Worm (Caenorhabditis elegans): ENCODE results near the gene C32D5.7.

Gene C32D5.7

ce11 chrII:6379038-6379563 is 39.3 kb upstream of the C32D5.7 start:
- TF ChIP-seq lin-32 (GFP tag; optimal IDR thresholded peaks at IDR 0.05) (no peak), M03D4.4 (tag; optimal IDR thresholded peaks at IDR 0.05) (no peak), zip-8 (tag; optimal IDR thresholded peaks at IDR 0.05) (no peak), elt-3 (tag; optimal IDR thresholded peaks at IDR 0.05) (no peak), hlh-1 (tag; optimal IDR thresholded peaks at IDR 0.05) (no peak), ces-1 (GFP tag; optimal IDR thresholded peaks at IDR 0.05) (no peak), nhr-237 (tag; optimal IDR thresholded peaks at IDR 0.05) (no peak), pha-4 (tag; optimal IDR thresholded peaks at IDR 0.05) (no peak), ceh-83 (GFP tag; optimal IDR thresholded peaks at IDR 0.05) (no peak), cnd-1 (tag; optimal IDR thresholded peaks at IDR 0.05) (no peak), mls-2 (tag; optimal IDR thresholded peaks at IDR 0.05) (no peak), ceh-43 (GFP tag; optimal IDR thresholded peaks at IDR 0.05) (no peak), nhr-28 (tag; optimal IDR thresholded peaks at IDR 0.05) (no peak), bed-3 (GFP tag; optimal IDR thresholded peaks at IDR 0.05) (no peak), nhr-12 (tag; optimal IDR thresholded peaks at IDR 0.05) (no peak), ham-2 (GFP tag; optimal IDR thresholded peaks at IDR 0.05) (no peak), nhr-2 (tag; optimal IDR thresholded peaks at IDR 0.05) (no peak), nhr-76 (tag; optimal IDR thresholded peaks at IDR 0.05) (no peak), blmp-1 (tag; optimal IDR thresholded peaks at IDR 0.05) (no peak), sptf-1 (tag; optimal IDR thresholded peaks at IDR 0.05) (no peak)

ce11 chrII:6377381-6377948 is 37.6 kb upstream of the C32D5.7 start:
- TF ChIP-seq bed-3 (GFP tag; optimal IDR thresholded peaks at IDR 0.05) (no peak), unc-39 (tag; optimal IDR thresholded peaks at IDR 0.05) (no peak), flh-1 (GFP tag; optimal IDR thresholded peaks at IDR 0.05) (no peak), tbx-8 (GFP tag; optimal IDR thresholded peaks at IDR 0.05) (no peak), cnd-1 (tag; optimal IDR thresholded peaks at IDR 0.05) (no peak), blmp-1 (tag; optimal IDR thresholded peaks at IDR 0.05) (no peak)

ce11 chrII:6376693-6377092 is 36.8 kb upstream of the C32D5.7 start:
- no peak for TF ChIP-seq unc-120 (tag; optimal IDR thresholded peaks at IDR 0.05; ENCODE audit: poor library complexity, severe bottlenecking)
- TF ChIP-seq nhr-12 (tag; optimal IDR thresholded peaks at IDR 0.05) = no peak
- no peak for TF ChIP-seq mep-1 (tag; optimal IDR thresholded peaks at IDR 0.05)
- no peak for TF ChIP-seq pha-4 (tag; optimal IDR thresholded peaks at IDR 0.05)
- no peak for TF ChIP-seq nhr-2 (tag; optimal IDR thresholded peaks at IDR 0.05)
- TF ChIP-seq unc-39 (tag; optimal IDR thresholded peaks at IDR 0.05) = no peak
- no peak for TF ChIP-seq lin-32 (GFP tag; optimal IDR thresholded peaks at IDR 0.05)
- no peak for TF ChIP-seq ceh-83 (GFP tag; optimal IDR thresholded peaks at IDR 0.05)
- no peak for TF ChIP-seq mab-5 (tag; optimal IDR thresholded peaks at IDR 0.05)
- TF ChIP-seq hlh-1 (tag; optimal IDR thresholded peaks at IDR 0.05) = no peak
- no peak for TF ChIP-seq ceh-39 (tag; optimal IDR thresholded peaks at IDR 0.05)
- no peak for TF ChIP-seq bed-3 (GFP tag; optimal IDR thresholded peaks at IDR 0.05)
- TF ChIP-seq M03D4.4 (tag; optimal IDR thresholded peaks at IDR 0.05) = no peak
- no peak for TF ChIP-seq ztf-11 (tag; optimal IDR thresholded peaks at IDR 0.05)
- TF ChIP-seq elt-3 (tag; optimal IDR thresholded peaks at IDR 0.05) = no peak
- TF ChIP-seq flh-1 (GFP tag; optimal IDR thresholded peaks at IDR 0.05) = no peak

ce11 chrII:6374646-6375045 is 34.8 kb upstream of the C32D5.7 start:
- TF ChIP-seq pha-4 (tag; optimal IDR thresholded peaks at IDR 0.05) = no peak
- no peak for TF ChIP-seq elt-1 (tag; optimal IDR thresholded peaks at IDR 0.05; ENCODE audit: borderline replicate concordance, insufficient read depth)
- TF ChIP-seq unc-62 (GFP tag; optimal IDR thresholded peaks at IDR 0.05) = no peak
- TF ChIP-seq nhr-2 (tag; optimal IDR thresholded peaks at IDR 0.05) = no peak
- TF ChIP-seq drap-1 (GFP tag; optimal IDR thresholded peaks at IDR 0.05) = no peak
- no peak for TF ChIP-seq mep-1 (tag; optimal IDR thresholded peaks at IDR 0.05)
- TF ChIP-seq cnd-1 (tag; optimal IDR thresholded peaks at IDR 0.05) = no peak
- TF ChIP-seq sptf-1 (tag; optimal IDR thresholded peaks at IDR 0.05) = no peak
- no peak for TF ChIP-seq ceh-39 (tag; optimal IDR thresholded peaks at IDR 0.05)
- TF ChIP-seq lin-13 (tag; optimal IDR thresholded peaks at IDR 0.05) = no peak
- TF ChIP-seq flh-1 (GFP tag; optimal IDR thresholded peaks at IDR 0.05) = no peak
- no peak for TF ChIP-seq nhr-12 (tag; optimal IDR thresholded peaks at IDR 0.05)
- TF ChIP-seq unc-120 (tag; optimal IDR thresholded peaks at IDR 0.05; ENCODE audit: poor library complexity, severe bottlenecking) = no peak
- no peak for TF ChIP-seq lin-32 (GFP tag; optimal IDR thresholded peaks at IDR 0.05)
- TF ChIP-seq zip-8 (tag; optimal IDR thresholded peaks at IDR 0.05) = no peak
- no peak for TF ChIP-seq lsy-2 (tag; optimal IDR thresholded peaks at IDR 0.05)
- no peak for TF ChIP-seq unc-39 (tag; optimal IDR thresholded peaks at IDR 0.05)
